Worm (Caenorhabditis elegans) whole organism, L4/young adult: ENCODE results near the gene nspg-8.

Source experiments
- W03F9.2 ChIP-seq: fragments of 150-350 bp; optimal IDR thresholded peaks from 2 replicates; lab custom pipeline; 2014; ENCODE audit warnings: missing biosample characterization, missing genetic modification characterization
- dao-5 ChIP-seq: sonication (generic microtip); optimal IDR thresholded peaks from 2 replicates; lab custom pipeline; 2016; ENCODE audit warnings: missing genotype, missing genetic modification characterization, moderate library complexity, missing compliant biosample characterization
- him-1 ChIP-seq: sonication (generic microtip); optimal IDR thresholded peaks from 2 replicates; lab custom pipeline; 2016; ENCODE audit warnings: missing genotype, missing genetic modification reagents, missing genetic modification characterization, missing compliant biosample characterization

DNA sequence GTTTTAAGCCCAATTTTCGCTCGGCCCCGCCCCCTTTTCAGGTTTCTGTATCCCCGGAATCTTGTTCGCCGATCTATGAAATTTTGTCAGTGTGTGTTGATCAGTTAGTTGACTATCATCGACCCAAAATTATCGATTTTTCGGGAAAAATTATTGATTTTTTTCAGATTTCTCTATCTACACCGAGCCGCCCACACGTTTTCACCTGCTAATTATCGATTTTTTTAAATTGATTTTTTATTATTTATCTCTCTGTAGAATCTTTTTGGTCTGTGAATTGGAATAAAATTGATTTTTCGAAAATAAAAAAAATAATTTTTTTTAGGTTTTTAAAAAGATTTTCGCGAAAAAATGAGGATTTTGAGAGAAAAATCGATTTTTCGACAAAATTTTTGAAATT is 25.2 kb downstream of the nspg-8 start:
- no peak for TF ChIP-seq him-1
- TF ChIP-seq W03F9.2 (tag; lab: Kevin White, UChicago), result no peak
- no peak for TF ChIP-seq dao-5
